Worm (Caenorhabditis elegans) whole organism, late embryonic: ENCODE results near the gene mstr-2.

Experiments used
- F13H6.1 ChIP-seq: sonication (generic microtip); optimal IDR thresholded peaks from 2 replicates; lab custom pipeline; 2016; ENCODE audit warnings: missing genetic modification characterization, missing compliant biosample characterization
- Y22D7AL.16 ChIP-seq: sonication (generic microtip); optimal IDR thresholded peaks from 2 replicates; lab custom pipeline; 2016; ENCODE audit warnings: missing genetic modification characterization, missing compliant biosample characterization
- ahr-1 ChIP-seq: sonication (generic microtip); optimal IDR thresholded peaks from 2 replicates; lab custom pipeline; 2016; ENCODE audit warnings: missing genetic modification characterization, missing compliant biosample characterization
- ceh-22 ChIP-seq: sonication (generic microtip); optimal IDR thresholded peaks from 2 replicates; lab custom pipeline; 2017; ENCODE audit warnings: missing biosample characterization, missing genetic modification characterization
- ceh-24 ChIP-seq: sonication (generic microtip); optimal IDR thresholded peaks from 2 replicates; lab custom pipeline; 2016; ENCODE audit warnings: mild to moderate bottlenecking, missing genetic modification characterization, missing compliant biosample characterization
- ceh-30 ChIP-seq: fragments of 150-350 bp; optimal IDR thresholded peaks from 2 replicates; lab custom pipeline; 2014; ENCODE audit warnings: missing biosample characterization, missing genetic modification characterization
- ceh-45 ChIP-seq: fragments of 200-800 bp; sonication (Bioruptor generic); IDR thresholded peaks from 2 replicates; pipeline ENCODE4 v1.3.6; 2022; ENCODE audit warnings: missing genetic modification reagents, missing genetic modification characterization, missing compliant biosample characterization
- ceh-48 ChIP-seq: sonication (generic microtip); optimal IDR thresholded peaks from 2 replicates; lab custom pipeline; 2016; ENCODE audit warnings: missing genetic modification characterization, inconsistent platforms, missing compliant biosample characterization
- dmd-4 ChIP-seq: sonication (generic microtip); optimal IDR thresholded peaks from 2 replicates; lab custom pipeline; 2016; ENCODE audit warnings: borderline replicate concordance, missing genetic modification characterization, missing compliant biosample characterization
- elt-2 ChIP-seq: sonication (generic microtip); optimal IDR thresholded peaks from 2 replicates; lab custom pipeline; 2016; ENCODE audit warnings: missing genetic modification reagents, missing genetic modification characterization, missing compliant biosample characterization
- elt-4 ChIP-seq: sonication (generic microtip); optimal IDR thresholded peaks from 2 replicates; lab custom pipeline; 2016; ENCODE audit warnings: missing genetic modification characterization, missing compliant biosample characterization
- ets-4 ChIP-seq: sonication (generic microtip); optimal IDR thresholded peaks from 2 replicates; lab custom pipeline; 2016; ENCODE audit warnings: missing genetic modification characterization, missing compliant biosample characterization
- fax-1 ChIP-seq: sonication (generic microtip); optimal IDR thresholded peaks from 2 replicates; lab custom pipeline; 2016; ENCODE audit warnings: missing genotype, missing genetic modification characterization, missing compliant biosample characterization
- fkh-6 ChIP-seq: sonication (generic microtip); optimal IDR thresholded peaks from 2 replicates; lab custom pipeline; 2016; ENCODE audit warnings: missing genetic modification characterization, missing compliant biosample characterization
- hlh-15 ChIP-seq: sonication (generic microtip); optimal IDR thresholded peaks from 2 replicates; lab custom pipeline; 2016; ENCODE audit warnings: missing genetic modification characterization, missing compliant biosample characterization
- hlh-6 ChIP-seq: sonication (generic microtip); optimal IDR thresholded peaks from 2 replicates; lab custom pipeline; 2016; ENCODE audit warnings: missing genotype, missing genetic modification characterization, missing compliant biosample characterization
- hlh-8 ChIP-seq: sonication (generic microtip); optimal IDR thresholded peaks from 2 replicates; lab custom pipeline; 2016; ENCODE audit warnings: missing genotype, missing genetic modification characterization, missing compliant biosample characterization
- lim-6 ChIP-seq: sonication (generic microtip); optimal IDR thresholded peaks from 2 replicates; lab custom pipeline; 2016; ENCODE audit warnings: missing genetic modification characterization, missing compliant biosample characterization
- lin-11 ChIP-seq: fragments of 200-800 bp; sonication (Bioruptor generic); optimal IDR thresholded peaks from 2 replicates; lab custom pipeline; 2018; ENCODE audit warnings: mild to moderate bottlenecking, missing genetic modification characterization, missing compliant biosample characterization
- madf-2 ChIP-seq: sonication (generic microtip); optimal IDR thresholded peaks from 2 replicates; lab custom pipeline; 2017; ENCODE audit warnings: missing genetic modification characterization, missing compliant biosample characterization
- nfya-1 ChIP-seq: sonication (generic microtip); optimal IDR thresholded peaks from 2 replicates; lab custom pipeline; 2017; ENCODE audit warnings: missing genetic modification characterization, mild to moderate bottlenecking, missing compliant biosample characterization, antibody characterized with exemption, moderate library complexity
- nhr-11 ChIP-seq: fragments of 150-350 bp; optimal IDR thresholded peaks from 2 replicates; lab custom pipeline; 2014; ENCODE audit warnings: missing biosample characterization, missing genetic modification characterization
- npax-4 ChIP-seq: sonication (generic microtip); optimal IDR thresholded peaks from 2 replicates; lab custom pipeline; 2016; ENCODE audit warnings: missing genetic modification characterization, missing compliant biosample characterization
- odd-2 ChIP-seq: sonication (generic microtip); optimal IDR thresholded peaks from 2 replicates; lab custom pipeline; 2017; ENCODE audit warnings: antibody characterized with exemption, mild to moderate bottlenecking, missing genetic modification characterization, missing compliant biosample characterization
- pat-9 ChIP-seq: fragments of 200-800 bp; sonication (Bioruptor generic); optimal IDR thresholded peaks from 2 replicates; lab custom pipeline; 2018; ENCODE audit warnings: mild to moderate bottlenecking, missing genetic modification characterization, moderate library complexity, missing compliant biosample characterization
- pqm-1 ChIP-seq: sonication (generic microtip); optimal IDR thresholded peaks from 2 replicates; lab custom pipeline; 2016; ENCODE audit warnings: missing genetic modification characterization, missing compliant biosample characterization
- ref-2 ChIP-seq: sonication (generic microtip); optimal IDR thresholded peaks from 2 replicates; lab custom pipeline; 2016; ENCODE audit warnings: missing genetic modification characterization, missing compliant biosample characterization
- ttx-3 ChIP-seq: sonication (generic microtip); optimal IDR thresholded peaks from 2 replicates; lab custom pipeline; 2016; ENCODE audit warnings: missing genetic modification reagents, missing genetic modification characterization, missing compliant biosample characterization
- unc-3 ChIP-seq, 2 experiments: fragments of 200-800 bp in 1 of 2; sonication (Bioruptor generic) in 1 of 2; sonication (generic microtip) in 1 of 2; conservative IDR thresholded peaks in 1 of 2; optimal IDR thresholded peaks in 1 of 2; 2 replicates each; pipeline versions ENCODE4 v1.3.6 to Lab custom; 2016 to 2022; ENCODE audit warnings: missing compliant biosample characterization in 2 of 2, missing genetic modification characterization in 2 of 2, missing genetic modification reagents in 1 of 2
- unc-42 ChIP-seq: sonication (generic microtip); optimal IDR thresholded peaks from 2 replicates; lab custom pipeline; 2016; ENCODE audit warnings: missing genotype, missing genetic modification characterization, missing compliant biosample characterization
- unc-55 ChIP-seq: sonication (generic microtip); optimal IDR thresholded peaks from 2 replicates; lab custom pipeline; 2017; ENCODE audit warnings: missing biosample characterization, missing genetic modification reagents, missing genetic modification characterization
- unc-86 ChIP-seq: sonication (generic microtip); optimal IDR thresholded peaks from 2 replicates; lab custom pipeline; 2016; ENCODE audit warnings: missing genetic modification characterization, missing compliant biosample characterization
- ztf-16 ChIP-seq: sonication (generic microtip); optimal IDR thresholded peaks from 2 replicates; lab custom pipeline; 2017; ENCODE audit warnings: missing genetic modification characterization, missing compliant biosample characterization

Gene mstr-2

ce11 chrIII:4454919-4455318, 14.0 kb upstream of the mstr-2 start:
- TF ChIP-seq ref-2 (tag; lab: Kevin White, UChicago) (peak; percentile 50), dmd-4 (tag; lab: Kevin White, UChicago) (no peak)

- TF ChIP-seq unc-3 (GFP tag; conservative IDR thresholded peaks at IDR 0.05; lab: Robert Waterston, UW): no peak
- TF ChIP-seq unc-3 (tag; optimal IDR thresholded peaks at IDR 0.05; lab: Kevin White, UChicago): no peak
- TF ChIP-seq Y22D7AL.16: no peak
- no peak for TF ChIP-seq pat-9
- TF ChIP-seq ref-2 (tag; lab: Kevin White, UChicago): peak; percentile 20
- no peak for TF ChIP-seq ceh-22 (tag; lab: Kevin White, UChicago)
- TF ChIP-seq ceh-48 (tag; lab: Kevin White, UChicago): no peak
- TF ChIP-seq ceh-45 (GFP tag; lab: Robert Waterston, UW): no peak
- TF ChIP-seq hlh-15 (tag; lab: Kevin White, UChicago): no peak
- TF ChIP-seq F13H6.1 (tag; lab: Kevin White, UChicago): peak; percentile 14
- TF ChIP-seq ahr-1: no peak
- TF ChIP-seq ceh-24 (tag; lab: Kevin White, UChicago): no peak
- peak; percentile 16 for TF ChIP-seq nfya-1
- TF ChIP-seq unc-42 (tag; lab: Kevin White, UChicago): no peak
- no peak for TF ChIP-seq fkh-6 (tag; lab: Kevin White, UChicago)
- TF ChIP-seq hlh-8: no peak
- TF ChIP-seq ztf-16 (tag; lab: Kevin White, UChicago): no peak
- no peak for TF ChIP-seq fax-1 (tag; lab: Kevin White, UChicago)
- TF ChIP-seq, all 69 proteins: peak for 3
Measured at ce11 chrIII:4456579-4456978, 12.3 kb upstream of the mstr-2 start.

ce11 chrIII:4460242-4460641, 8.7 kb upstream of the mstr-2 start:
- no peak for TF ChIP-seq ceh-45 (GFP tag; lab: Robert Waterston, UW)
- TF ChIP-seq pqm-1 (tag; lab: Kevin White, UChicago): no peak
- TF ChIP-seq unc-86 (tag; lab: Kevin White, UChicago): no peak
- TF ChIP-seq odd-2: no peak
- TF ChIP-seq ttx-3 (tag; lab: Kevin White, UChicago): no peak
- no peak for TF ChIP-seq elt-2 (tag; lab: Kevin White, UChicago)
- no peak for TF ChIP-seq unc-55 (GFP tag; lab: Kevin White, UChicago)
- TF ChIP-seq nhr-11 (tag; lab: Kevin White, UChicago): no peak
- no peak for TF ChIP-seq lin-11 (tag; lab: Kevin White, UChicago)
- TF ChIP-seq, all 69 proteins: peak for 0

DNA sequence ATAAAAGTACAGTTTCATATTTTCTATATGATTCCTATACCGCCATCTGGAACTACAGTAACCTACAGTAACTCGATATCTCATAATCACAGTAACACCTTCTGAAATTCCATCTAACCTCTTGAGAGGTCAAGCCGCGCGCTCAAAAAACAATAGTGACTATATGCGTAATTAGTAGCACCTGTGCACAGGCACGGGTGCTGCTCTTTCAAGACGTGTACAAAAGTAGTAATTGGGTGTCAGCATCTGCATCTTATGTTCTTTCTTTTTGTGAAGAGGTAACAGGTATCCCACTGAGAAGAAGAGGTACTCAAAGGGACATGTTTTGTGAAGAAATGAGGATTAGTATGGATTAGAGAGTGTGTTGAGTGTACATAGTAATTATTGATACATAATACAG, 7.6 kb upstream of the mstr-2 start:
- TF ChIP-seq lim-6 (tag; lab: Kevin White, UChicago) (no peak), ref-2 (tag; lab: Kevin White, UChicago) (peak; percentile 73)

- TF ChIP-seq ahr-1 (no peak), ceh-30 (tag; lab: Kevin White, UChicago) (no peak), ets-4 (no peak), elt-4 (tag; lab: Kevin White, UChicago) (no peak), ceh-45 (GFP tag; lab: Robert Waterston, UW) (no peak), ttx-3 (tag; lab: Kevin White, UChicago) (no peak), hlh-6 (tag; lab: Kevin White, UChicago) (no peak), madf-2 (tag; lab: Kevin White, UChicago) (no peak)
Measured at ce11 chrIII:4467277-4467676, 1.6 kb upstream of the mstr-2 start, which contains the start of gene ndg-4. TSS of gene ndg-4 (minus strand) at chrIII:4467377.

- TF ChIP-seq npax-4 (tag; lab: Kevin White, UChicago) (no peak), ztf-16 (tag; lab: Kevin White, UChicago) (no peak), elt-2 (tag; lab: Kevin White, UChicago) (peak; percentile 52)
- TF ChIP-seq, all 69 proteins: peak for 1
Measured at ce11 chrIII:4468390-4468789, 522 bp upstream of the mstr-2 start.
